Fruit fly (Drosophila melanogaster): ENCODE results near the gene Dora.

dm6 chrX:18899835-18900460, 36.2 kb downstream of the Dora start, which contains the start of gene CG7378:
- TF ChIP-seq CG8478 (optimal IDR thresholded peaks at IDR 0.05): no peak
- TF ChIP-seq CTCF (optimal IDR thresholded peaks at IDR 0.05): no peak

Data from S2 (cell line).